Worm (Caenorhabditis elegans) whole organism, L4/young adult: ENCODE measurements around the gene cya-2.
"Not testable (repeated sequence)": the region's sequence is repeated elsewhere in the genome, so short reads cannot be mapped to it uniquely, and the experiment has no call there.

Experiments
- W03F9.2 ChIP-seq: fragments of 150-350 bp; optimal IDR thresholded peaks from 2 replicates; lab custom pipeline; 2014; ENCODE audit warnings: missing biosample characterization, missing genetic modification characterization
- dao-5 ChIP-seq: sonication (generic microtip); optimal IDR thresholded peaks from 2 replicates; lab custom pipeline; 2016; ENCODE audit warnings: missing genotype, missing genetic modification characterization, moderate library complexity, missing compliant biosample characterization
- him-1 ChIP-seq: sonication (generic microtip); optimal IDR thresholded peaks from 2 replicates; lab custom pipeline; 2016; ENCODE audit warnings: missing genotype, missing genetic modification reagents, missing genetic modification characterization, missing compliant biosample characterization

The cya-2 gene

DNA sequence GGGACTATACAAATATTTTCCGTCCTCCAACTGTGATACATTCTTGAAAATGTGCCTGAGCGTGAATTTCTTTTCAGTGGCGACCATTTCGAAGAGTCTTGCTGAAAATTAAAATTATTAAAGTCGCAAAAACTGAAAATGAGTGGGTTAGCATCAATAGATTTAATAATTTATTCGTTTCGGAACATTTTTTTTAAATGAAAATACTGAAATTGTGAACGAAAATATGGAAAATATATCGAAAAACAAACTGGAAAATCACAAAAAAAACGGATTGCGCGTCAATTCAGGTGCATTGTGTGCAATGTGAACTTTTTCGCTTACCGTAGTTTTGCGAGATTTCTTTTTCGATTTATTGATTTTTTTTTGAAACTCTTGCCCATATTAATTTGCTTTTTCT lies 8.4 kb upstream of the cya-2 start, which contains the start of gene bath-5:
Gene bath-5 (minus strand): TSS at position 101 of the 400 bp plus-strand sequence.
- no peak for TF ChIP-seq W03F9.2 (tag; lab: Kevin White, UChicago)

DNA sequence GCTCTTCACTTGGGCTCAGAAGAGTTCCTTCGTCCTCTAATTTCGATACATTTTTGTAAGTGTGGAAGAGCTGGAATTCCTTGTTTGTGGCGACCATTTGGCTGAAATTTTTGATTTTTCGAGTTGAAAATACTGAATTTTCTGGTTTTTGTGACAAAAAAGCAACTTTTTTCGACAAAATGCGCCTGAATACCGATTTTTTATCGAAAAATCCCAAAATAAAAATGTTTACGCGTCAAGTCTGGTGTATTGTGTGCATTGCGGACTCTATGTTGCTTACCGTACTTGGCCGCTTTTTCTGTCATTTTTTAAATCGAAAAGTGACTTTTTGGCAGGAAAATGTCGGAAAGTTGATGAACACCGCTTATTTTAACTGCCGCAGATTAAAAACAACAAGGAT lies 7.0 kb upstream of the cya-2 start, which contains the start of gene bath-3:
Gene bath-3 (minus strand): TSS at position 101 of the 400 bp plus-strand sequence.
- TF ChIP-seq W03F9.2 (tag; lab: Kevin White, UChicago), result no peak
- TF ChIP-seq dao-5 (tag; lab: Kevin White, UChicago), result no peak
- TF ChIP-seq him-1 (tag; lab: Kevin White, UChicago), result no peak

DNA sequence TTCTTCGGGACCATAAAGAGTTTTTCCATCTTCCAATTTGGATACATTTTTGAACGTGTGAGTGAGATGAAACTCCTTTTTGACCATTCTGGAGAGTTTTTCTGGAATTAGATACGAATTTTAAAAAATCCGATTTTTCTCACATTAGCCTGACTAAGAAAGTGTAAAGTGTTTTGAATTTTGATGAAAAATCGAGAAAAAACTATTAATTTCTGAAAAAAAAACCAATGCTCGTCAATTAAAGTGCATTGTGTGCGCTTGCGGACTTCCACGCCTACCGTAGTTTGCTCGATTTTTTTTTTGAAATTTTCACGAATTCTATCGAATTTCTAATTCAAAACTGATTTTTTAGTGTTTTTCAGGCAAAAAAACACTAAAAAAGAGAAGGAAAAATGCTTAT lies 5.3 kb upstream of the cya-2 start, which contains the start of gene bath-1:
Gene bath-1 (minus strand): TSS at position 101 of the 400 bp plus-strand sequence.
- TF ChIP-seq dao-5 (tag; lab: Kevin White, UChicago) (no peak), him-1 (tag; lab: Kevin White, UChicago) (no peak), W03F9.2 (tag; lab: Kevin White, UChicago) (no peak)

DNA sequence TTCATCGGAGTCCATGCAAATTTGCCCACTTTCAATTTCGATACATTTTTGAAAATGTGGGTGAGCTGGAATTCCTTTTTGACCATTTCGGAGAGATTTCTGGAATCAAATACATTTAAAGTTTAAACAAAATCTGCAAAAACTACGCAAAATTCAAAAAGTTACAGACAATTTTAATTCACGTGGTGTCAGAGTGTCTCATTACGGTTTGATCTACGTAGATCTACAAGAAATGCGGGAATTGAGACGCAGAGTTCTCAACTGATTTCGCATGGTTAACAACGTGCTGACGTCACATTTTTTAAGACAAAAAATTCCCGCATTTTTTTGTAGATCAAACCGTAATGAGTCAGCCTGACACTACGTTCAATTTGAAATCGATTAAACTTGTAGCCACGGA lies 3.1 kb upstream of the cya-2 start, which contains the start of gene bath-21:
Gene bath-21 (minus strand): TSS at position 101 of the 400 bp plus-strand sequence.
- TF ChIP-seq W03F9.2 (tag; lab: Kevin White, UChicago) (no peak), dao-5 (tag; lab: Kevin White, UChicago) (no peak), him-1 (tag; lab: Kevin White, UChicago) (no peak)

DNA sequence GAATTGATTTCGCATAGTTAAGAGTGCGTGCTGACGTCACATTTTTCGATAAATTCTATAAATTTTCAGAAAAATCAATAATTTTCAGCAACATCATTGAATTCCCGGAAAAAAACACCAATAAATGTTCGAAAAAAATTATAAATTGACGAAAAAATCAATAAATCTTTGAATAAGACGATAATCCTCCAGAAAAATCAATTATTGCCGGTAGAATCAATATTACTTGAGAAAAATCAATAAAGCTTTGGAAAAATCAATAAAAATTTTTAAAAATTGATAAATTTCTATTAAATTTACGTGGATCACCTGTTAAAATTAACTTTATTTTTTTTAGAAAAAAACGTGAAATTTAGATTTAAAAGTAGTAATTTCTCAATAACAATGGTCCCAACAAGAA lies 9.6 kb downstream of the cya-2 start:
- no peak for TF ChIP-seq W03F9.2 (tag; lab: Kevin White, UChicago)
- no peak for TF ChIP-seq dao-5 (tag; lab: Kevin White, UChicago)
- no peak for TF ChIP-seq him-1 (tag; lab: Kevin White, UChicago)

DNA sequence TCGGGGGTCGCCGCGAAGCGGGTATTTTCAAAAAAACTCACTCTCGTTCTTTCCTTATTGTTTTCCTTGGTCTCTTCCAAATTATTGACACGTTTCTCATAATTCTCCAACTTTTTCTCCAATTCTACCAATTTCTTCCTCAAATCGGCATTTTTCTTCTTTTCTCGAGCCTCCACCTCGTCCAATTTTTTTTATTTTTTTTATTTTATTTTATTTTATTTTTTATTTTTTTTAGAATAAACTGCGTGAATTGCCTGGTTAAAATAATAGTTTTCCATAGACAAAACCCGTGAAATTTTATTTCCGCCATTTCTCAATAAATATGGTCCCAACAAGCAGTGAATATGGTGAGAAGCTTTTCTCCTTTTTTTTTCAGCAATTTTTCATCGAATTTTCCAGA lies 10.7 kb downstream of the cya-2 start, which contains the start of gene F59H6.15:
Gene F59H6.15 (plus strand): TSS at position 301 of the 400 bp plus-strand sequence.
- TF ChIP-seq W03F9.2 (tag; lab: Kevin White, UChicago), result no peak
- TF ChIP-seq dao-5 (tag; lab: Kevin White, UChicago), result no peak
- no peak for TF ChIP-seq him-1 (tag; lab: Kevin White, UChicago)

DNA sequence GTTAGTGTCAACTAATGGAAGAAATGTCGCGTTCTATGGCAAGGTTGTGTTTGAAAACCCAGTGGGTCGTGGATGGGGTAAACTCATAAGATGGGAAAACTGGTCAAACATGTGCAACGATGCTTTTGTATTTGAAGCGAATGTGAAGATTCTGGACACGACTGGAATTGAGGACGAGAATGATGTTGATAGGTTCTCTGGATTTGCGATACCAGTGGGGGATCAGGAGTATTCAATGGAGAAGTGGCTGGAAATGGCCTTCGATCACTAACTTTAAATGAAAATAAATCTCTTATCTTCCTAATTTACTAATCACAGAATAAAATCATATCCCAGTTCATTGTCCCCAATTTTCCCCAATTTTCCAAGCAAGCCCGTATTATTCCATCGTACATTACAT lies 12.2 kb downstream of the cya-2 start:
- TF ChIP-seq dao-5 (tag; lab: Kevin White, UChicago) (no peak), W03F9.2 (tag; lab: Kevin White, UChicago) (no peak), him-1 (tag; lab: Kevin White, UChicago) (no peak)

DNA sequence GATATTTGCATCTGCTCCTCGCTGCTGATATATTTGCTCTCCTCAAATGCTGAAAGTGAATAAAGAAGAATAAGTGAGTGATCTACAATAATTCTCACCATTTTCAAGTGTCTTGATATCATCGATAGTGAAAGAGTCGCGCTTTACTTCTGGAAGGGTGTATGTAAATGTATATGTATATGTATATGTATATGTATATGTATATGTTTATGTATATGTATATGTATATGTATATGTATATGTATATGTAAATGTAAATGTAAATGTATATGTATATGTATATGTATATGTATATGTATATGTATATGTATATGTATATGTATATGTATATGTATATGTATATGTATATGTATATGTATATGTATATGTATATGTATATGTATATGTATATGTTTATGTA lies 22.7 kb downstream of the cya-2 start, which contains the start of gene ceh-84:
Gene ceh-84 (minus strand): TSS at position 101 of the 400 bp plus-strand sequence.
- not testable (repeated sequence) for TF ChIP-seq dao-5, him-1, W03F9.2 (tag; lab: Kevin White, UChicago)

DNA sequence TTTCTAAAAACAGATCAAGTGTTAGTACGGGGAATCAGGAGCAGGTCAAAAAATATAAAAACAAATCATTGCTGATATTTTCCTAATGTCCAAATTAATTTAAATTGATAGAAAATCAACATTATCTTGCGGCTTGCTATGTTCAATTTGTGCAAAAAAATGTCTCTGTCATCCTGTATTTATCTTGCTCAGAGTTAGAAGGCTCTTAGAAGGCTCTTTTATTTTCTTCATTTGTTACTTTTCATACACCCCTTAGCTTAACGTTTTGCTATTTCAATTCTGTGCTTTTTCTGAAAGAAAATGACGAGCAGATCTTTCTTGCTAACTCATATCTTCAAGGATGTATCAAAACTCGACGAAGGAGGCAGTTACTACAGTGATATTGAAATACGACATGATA lies 24.9 kb downstream of the cya-2 start, which contains the start of gene math-19:
Gene math-19 (plus strand): TSS at position 301 of the 400 bp plus-strand sequence.
- TF ChIP-seq W03F9.2, dao-5, him-1 (tag; lab: Kevin White, UChicago): not testable (repeated sequence)

DNA sequence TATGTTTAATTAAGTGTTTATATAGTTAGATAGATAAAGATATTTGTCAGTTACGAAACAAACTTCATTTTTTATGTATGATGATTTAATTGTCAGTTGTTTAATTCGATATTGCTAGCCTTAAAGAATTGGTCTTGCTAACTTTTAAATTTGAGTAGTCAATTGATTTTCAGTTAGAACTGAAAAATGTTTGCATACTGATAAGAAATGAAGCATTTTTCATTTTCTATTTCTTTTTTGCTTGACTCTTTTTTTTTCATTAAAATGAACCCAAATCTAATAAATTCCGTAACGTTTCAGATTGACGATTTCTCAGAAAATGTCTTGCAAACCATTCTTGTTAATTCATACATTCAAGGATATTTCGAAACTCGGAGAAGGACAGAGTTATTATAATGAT lies 27.2 kb downstream of the cya-2 start, which contains the start of gene math-20:
Gene math-20 (plus strand): TSS at position 301 of the 400 bp plus-strand sequence.
- no peak for TF ChIP-seq W03F9.2 (tag; lab: Kevin White, UChicago)
- no peak for TF ChIP-seq him-1 (tag; lab: Kevin White, UChicago)
- no peak for TF ChIP-seq dao-5 (tag; lab: Kevin White, UChicago)

DNA sequence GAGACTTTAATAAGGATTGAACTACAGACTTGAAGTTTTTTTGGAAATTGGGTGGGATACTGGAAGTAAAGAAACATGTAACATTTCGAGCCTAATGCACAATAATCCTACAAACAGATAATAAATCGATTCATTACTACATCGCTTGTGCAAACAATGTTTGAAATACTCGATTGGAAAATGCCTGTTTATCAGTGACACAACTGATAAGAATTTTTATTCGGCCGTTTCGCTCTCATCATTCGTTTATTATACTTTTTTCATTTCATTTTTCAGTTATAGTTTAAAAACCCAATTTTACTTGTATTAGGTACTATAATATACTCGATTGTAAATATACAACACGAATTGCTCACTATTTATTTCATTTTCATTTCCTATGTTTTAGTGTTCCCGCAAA lies 27.7 kb downstream of the cya-2 start:
- TF ChIP-seq W03F9.2 (tag; lab: Kevin White, UChicago) (no peak), dao-5 (tag; lab: Kevin White, UChicago) (no peak), him-1 (tag; lab: Kevin White, UChicago) (no peak)

DNA sequence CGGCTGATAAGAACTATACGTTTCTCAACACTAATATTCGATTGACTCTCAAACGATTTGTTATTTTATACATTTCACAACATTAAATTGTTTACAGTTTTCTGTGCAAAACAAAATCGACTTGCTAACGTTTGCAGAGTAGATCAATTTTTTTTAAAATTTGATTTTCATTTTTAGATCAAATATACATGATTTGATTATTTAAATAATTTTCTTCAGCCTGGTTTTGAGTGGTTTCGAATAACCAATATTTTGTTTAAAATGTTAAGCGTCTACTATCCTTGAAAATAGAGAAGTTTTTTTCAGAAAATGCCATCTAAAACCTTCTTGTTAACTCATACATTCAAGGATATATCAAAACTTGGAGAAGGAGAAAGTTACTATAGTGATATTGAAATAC lies 29.7 kb downstream of the cya-2 start, which contains the start of gene math-21:
Gene math-21 (plus strand): TSS at position 301 of the 400 bp plus-strand sequence.
- no peak for TF ChIP-seq him-1 (tag; lab: Kevin White, UChicago)
- TF ChIP-seq dao-5 (tag; lab: Kevin White, UChicago), result no peak
- no peak for TF ChIP-seq W03F9.2 (tag; lab: Kevin White, UChicago)

DNA sequence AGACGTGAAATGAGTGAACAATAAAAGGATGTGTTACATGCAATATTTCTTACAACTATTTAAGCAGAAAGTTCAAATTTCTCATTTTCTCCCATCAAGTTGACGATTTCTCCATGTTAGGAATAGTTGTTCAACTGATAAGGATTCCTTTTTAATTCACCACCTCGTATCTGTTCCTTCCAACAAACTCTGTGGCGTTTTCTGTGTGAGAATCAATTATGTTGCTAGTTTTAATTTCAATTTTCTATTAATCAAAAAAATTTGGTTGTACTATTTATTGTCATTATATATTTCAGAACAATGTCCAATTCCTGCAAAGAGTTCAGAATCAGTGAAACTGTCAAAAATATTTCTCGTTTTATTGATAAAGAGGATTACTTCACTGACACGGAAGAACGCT lies 34.4 kb downstream of the cya-2 start, which contains the start of gene math-44:
Gene math-44 (plus strand): TSS at position 301 of the 400 bp plus-strand sequence.
- no peak for TF ChIP-seq him-1 (tag; lab: Kevin White, UChicago)
- TF ChIP-seq dao-5 (tag; lab: Kevin White, UChicago), result no peak

DNA sequence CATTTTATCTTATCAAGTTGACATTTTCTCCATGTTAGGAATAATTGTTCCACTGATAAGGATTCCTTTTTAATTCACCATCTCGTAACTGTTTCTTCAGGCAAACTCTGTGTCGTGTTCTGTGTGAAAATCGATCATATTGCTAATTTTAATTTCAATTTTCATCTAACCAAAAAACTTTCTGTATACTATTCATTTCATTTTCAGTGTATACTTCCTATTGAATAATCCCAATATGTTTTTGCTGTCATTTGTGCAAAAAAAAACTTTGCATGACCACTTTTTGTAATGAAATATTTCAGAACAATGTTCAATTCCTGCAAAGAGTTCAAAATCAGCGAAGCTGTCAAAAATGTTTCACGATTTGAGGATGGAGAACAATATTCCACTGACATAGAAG lies 36.4 kb downstream of the cya-2 start, which contains the start of gene Y16E11A.4:
Gene Y16E11A.4 (plus strand): TSS at position 301 of the 400 bp plus-strand sequence.
- no peak for TF ChIP-seq dao-5 (tag; lab: Kevin White, UChicago)
- no peak for TF ChIP-seq him-1 (tag; lab: Kevin White, UChicago)
- TF ChIP-seq W03F9.2 (tag; lab: Kevin White, UChicago), result no peak
